Fruit fly (Drosophila melanogaster): ENCODE results near the gene Trs33.

dm6 chr3R:15309924-15310323 is 40.9 kb downstream of the Trs33 start, which contains the start of gene Tm2:
- TF ChIP-seq CG7045 (GFP tag; optimal IDR thresholded peaks at IDR 0.05) (no peak), bab1 (GFP tag; optimal IDR thresholded peaks at IDR 0.05) (no peak), CG11617 (GFP tag; optimal IDR thresholded peaks at IDR 0.05) (no peak), kay (GFP tag; ENCODE audit: borderline replicate concordance) (no peak), pad (GFP tag; optimal IDR thresholded peaks at IDR 0.05) (no peak), toe (GFP tag; optimal IDR thresholded peaks at IDR 0.05) (no peak), Mnt (GFP tag; optimal IDR thresholded peaks at IDR 0.05) (no peak), Hr96 (GFP tag; optimal IDR thresholded peaks at IDR 0.05) (no peak), CG1620 (GFP tag; optimal IDR thresholded peaks at IDR 0.05) (no peak), CG14711 (tag; optimal IDR thresholded peaks at IDR 0.05) (no peak), tj (GFP tag; optimal IDR thresholded peaks at IDR 0.05) (no peak), cnc (optimal IDR thresholded peaks at IDR 0.05) (no peak)
